Fruit fly (Drosophila melanogaster): Measurements from ENCODE around the gene CG4995.

dm6 chr2L:10278658-10279057 is 43.6 kb upstream of the CG4995 start, which contains the start of gene Utx:
- TF ChIP-seq CG6808 (GFP tag; optimal IDR thresholded peaks at IDR 0.05) (no peak), CG9139 (GFP tag; optimal IDR thresholded peaks at IDR 0.05) (no peak), Gug (GFP tag; IDR thresholded peaks at IDR 0.05) (no peak), Eip75B (GFP tag; optimal IDR thresholded peaks at IDR 0.05) (no peak), cyc (GFP tag; optimal IDR thresholded peaks at IDR 0.05) (no peak), Hr39 (GFP tag; optimal IDR thresholded peaks at IDR 0.05) (no peak)

Measured in whole organism, prepupa.